Fruit fly (Drosophila melanogaster) whole organism, embryonic: ENCODE data around the gene Uba4.

ENCODE experiments used
- Adf1 ChIP-seq: fragments of 200-800 bp; sonication (Bioruptor generic); IDR thresholded peaks from 2 replicates; pipeline ENCODE4 v1.3.6; 2022; ENCODE audit warnings: missing biosample characterization, missing genetic modification characterization
- Awh ChIP-seq: fragments of 200-800 bp; sonication (Bioruptor generic); IDR thresholded peaks from 2 replicates; pipeline ENCODE4, ENCODE4 v1.3.6; 2022; ENCODE audit warnings: missing biosample characterization, missing genetic modification characterization
- Bteb2 ChIP-seq: fragments of 200-800 bp; sonication (Bioruptor generic); optimal IDR thresholded peaks from 2 replicates; lab custom pipeline; 2016; ENCODE audit warnings: missing biosample characterization, missing genetic modification characterization
- CG1024 ChIP-seq: fragments of 200-800 bp; sonication (Bioruptor generic); IDR thresholded peaks from 2 replicates; pipeline ENCODE4 v1.3.6; 2022; ENCODE audit warnings: missing biosample characterization, missing genetic modification characterization
- CG10979 ChIP-seq: fragments of 200-800 bp; sonication (Bioruptor generic); optimal IDR thresholded peaks from 2 replicates; lab custom pipeline; 2018; ENCODE audit warnings: missing biosample characterization, mild to moderate bottlenecking, missing genetic modification characterization, moderate library complexity
- CG11695 ChIP-seq: fragments of 200-800 bp; sonication (Bioruptor generic); IDR thresholded peaks from 3 replicates; pipeline ENCODE4 v1.3.6; 2022; ENCODE audit warnings: missing biosample characterization, missing genetic modification characterization
- CG12219 ChIP-seq: fragments of 200-800 bp; sonication (Bioruptor generic); optimal IDR thresholded peaks from 3 replicates; lab custom pipeline; 2018; ENCODE audit warnings: missing biosample characterization, mild to moderate bottlenecking, missing genetic modification characterization
- CG13287 ChIP-seq: fragments of 200-800 bp; sonication (Bioruptor generic); IDR thresholded peaks from 2 replicates; pipeline ENCODE4 v1.3.6; 2022; ENCODE audit warnings: missing biosample characterization, missing genetic modification characterization; ENCODE audit not compliant: partially characterized antibody
- CG13894 ChIP-seq: fragments of 200-800 bp; sonication (Bioruptor generic); optimal IDR thresholded peaks from 3 replicates; lab custom pipeline; 2018; ENCODE audit warnings: missing biosample characterization, mild to moderate bottlenecking, missing genetic modification characterization, moderate library complexity
- CG14050 ChIP-seq: fragments of 200-800 bp; sonication (Bioruptor generic); IDR thresholded peaks from 3 replicates; pipeline ENCODE4 v1.3.6; 2022; ENCODE audit warnings: missing biosample characterization, missing genetic modification characterization
- CG15073 ChIP-seq: fragments of 200-800 bp; sonication (Bioruptor generic); optimal IDR thresholded peaks from 2 replicates; lab custom pipeline; 2016; ENCODE audit warnings: missing biosample characterization, missing genetic modification characterization
- CG1792 ChIP-seq: fragments of 200-800 bp; sonication (Bioruptor generic); optimal IDR thresholded peaks from 2 replicates; lab custom pipeline; 2016; ENCODE audit warnings: missing biosample characterization, missing genetic modification characterization
- CG18011 ChIP-seq: fragments of 200-800 bp; sonication (Bioruptor generic); optimal IDR thresholded peaks from 2 replicates; lab custom pipeline; 2017; ENCODE audit warnings: missing biosample characterization, missing genetic modification characterization, mild to moderate bottlenecking, moderate library complexity, missing genotype
- CG18262 ChIP-seq: fragments of 200-800 bp; optimal IDR thresholded peaks from 3 replicates; lab custom pipeline; 2019; ENCODE audit warnings: missing biosample characterization, mild to moderate bottlenecking, missing genetic modification characterization, moderate library complexity
- CG2129 ChIP-seq: fragments of 200-800 bp; sonication (Bioruptor generic); IDR thresholded peaks from 2 replicates; pipeline ENCODE4 v1.3.6; 2022; ENCODE audit warnings: missing biosample characterization, missing genetic modification characterization; ENCODE audit not compliant: partially characterized antibody
- CG2712 ChIP-seq: fragments of 200-800 bp; optimal IDR thresholded peaks from 3 replicates; lab custom pipeline; 2019; ENCODE audit warnings: missing biosample characterization, mild to moderate bottlenecking, missing genetic modification characterization, moderate library complexity
- CG2875 ChIP-seq: fragments of 200-800 bp; sonication (Bioruptor generic); optimal IDR thresholded peaks from 2 replicates; lab custom pipeline; 2017; ENCODE audit warnings: missing biosample characterization, mild to moderate bottlenecking, missing genetic modification characterization, missing genetic modification reagents
- CG3065 ChIP-seq: fragments of 200-800 bp; sonication (Bioruptor generic); optimal IDR thresholded peaks from 2 replicates; lab custom pipeline; 2016; ENCODE audit warnings: missing biosample characterization, missing genetic modification characterization
- CG31388 ChIP-seq: fragments of 200-800 bp; sonication (Bioruptor generic); optimal IDR thresholded peaks from 2 replicates; lab custom pipeline; 2016; ENCODE audit warnings: missing biosample characterization, missing genetic modification characterization
- CG3163 ChIP-seq: fragments of 200-800 bp; sonication (Bioruptor generic); optimal IDR thresholded peaks from 3 replicates; lab custom pipeline; 2016; ENCODE audit warnings: missing biosample characterization, missing genetic modification characterization
- CG34224 ChIP-seq: fragments of 200-800 bp; sonication (Bioruptor generic); IDR thresholded peaks from 3 replicates; pipeline ENCODE4 v1.3.6; 2022; ENCODE audit warnings: missing biosample characterization, missing genetic modification characterization; ENCODE audit not compliant: partially characterized antibody
- CG3726 ChIP-seq: fragments of 200-800 bp; sonication (Bioruptor generic); IDR thresholded peaks from 3 replicates; pipeline ENCODE4, ENCODE4 v1.3.6; 2022; ENCODE audit warnings: missing biosample characterization, missing genetic modification characterization
- CG5180 ChIP-seq: fragments of 200-800 bp; sonication (Bioruptor generic); optimal IDR thresholded peaks from 3 replicates; lab custom pipeline; 2017; ENCODE audit warnings: missing biosample characterization, missing genetic modification characterization, mild to moderate bottlenecking, moderate library complexity, missing genetic modification reagents
- CG5245 ChIP-seq: fragments of 200-800 bp; sonication (Bioruptor generic); optimal IDR thresholded peaks from 3 replicates; lab custom pipeline; 2016; ENCODE audit warnings: missing biosample characterization, missing genetic modification characterization
- CG7372 ChIP-seq: fragments of 200-800 bp; sonication (Bioruptor generic); IDR thresholded peaks from 2 replicates; pipeline ENCODE4 v1.3.6; 2022; ENCODE audit warnings: missing biosample characterization, missing genetic modification characterization
- CG8089 ChIP-seq: fragments of 200-800 bp; sonication (Bioruptor generic); optimal IDR thresholded peaks from 3 replicates; lab custom pipeline; 2016; ENCODE audit warnings: missing biosample characterization, missing genetic modification characterization
- CHES-1-like ChIP-seq: fragments of 200-800 bp; sonication (Bioruptor generic); optimal IDR thresholded peaks from 2 replicates; lab custom pipeline; 2016; ENCODE audit warnings: missing biosample characterization, missing genetic modification characterization
- E2f1 ChIP-seq: fragments of 200-800 bp; sonication (Bioruptor generic); IDR thresholded peaks from 2 replicates; pipeline ENCODE4 v1.3.6; 2022; ENCODE audit warnings: missing biosample characterization, missing genetic modification characterization
- E2f2 ChIP-seq: fragments of 200-800 bp; sonication (Bioruptor generic); IDR thresholded peaks from 2 replicates; pipeline ENCODE4 v1.3.6; 2022; ENCODE audit warnings: missing biosample characterization, missing genetic modification characterization
- Ets97D ChIP-seq: fragments of 200-800 bp; sonication (Bioruptor generic); optimal IDR thresholded peaks from 3 replicates; lab custom pipeline; 2016; ENCODE audit warnings: missing biosample characterization, missing genetic modification characterization
- Fer1 ChIP-seq: fragments of 200-800 bp; sonication (Bioruptor generic); optimal IDR thresholded peaks from 2 replicates; lab custom pipeline; 2017; ENCODE audit warnings: missing biosample characterization, mild to moderate bottlenecking, missing genetic modification characterization
- Gsc ChIP-seq: fragments of 200-800 bp; sonication (Bioruptor generic); IDR thresholded peaks from 2 replicates; pipeline ENCODE4 v1.3.6; 2022; ENCODE audit warnings: missing biosample characterization, missing genetic modification characterization
- H15 ChIP-seq: fragments of 200-800 bp; sonication (Bioruptor generic); IDR thresholded peaks from 3 replicates; pipeline ENCODE4 v1.3.6; 2022; ENCODE audit warnings: missing biosample characterization, missing genetic modification characterization
- Hmx ChIP-seq: fragments of 200-800 bp; sonication (Bioruptor generic); optimal IDR thresholded peaks from 2 replicates; lab custom pipeline; 2016; ENCODE audit warnings: missing biosample characterization, missing genetic modification characterization
- Sry-β ChIP-seq: fragments of 200-800 bp; sonication (Bioruptor generic); optimal IDR thresholded peaks from 2 replicates; lab custom pipeline; 2018; ENCODE audit warnings: missing biosample characterization, mild to moderate bottlenecking, missing genetic modification characterization, moderate library complexity
- Tbp ChIP-seq: fragments of >200 bp; optimal IDR thresholded peaks from 2 replicates; lab custom pipeline; 2018; ENCODE audit warnings: missing biosample characterization, missing genetic modification characterization
- ac ChIP-seq: fragments of 200-800 bp; sonication (Bioruptor generic); optimal IDR thresholded peaks from 3 replicates; lab custom pipeline; 2017; ENCODE audit warnings: missing biosample characterization, mild to moderate bottlenecking, missing genetic modification characterization
- ase ChIP-seq: fragments of 200-800 bp; sonication (Bioruptor generic); IDR thresholded peaks from 3 replicates; pipeline ENCODE4 v1.3.6; 2022; ENCODE audit warnings: missing biosample characterization, missing genetic modification characterization
- corto ChIP-seq: fragments of 200-800 bp; sonication (Bioruptor generic); optimal IDR thresholded peaks from 2 replicates; lab custom pipeline; 2016; ENCODE audit warnings: missing biosample characterization, mild to moderate bottlenecking, missing genetic modification characterization, moderate library complexity
- disco-r ChIP-seq: fragments of 200-800 bp; sonication (Bioruptor generic); optimal IDR thresholded peaks from 2 replicates; lab custom pipeline; 2016; ENCODE audit warnings: missing biosample characterization, missing genetic modification characterization
- dmrt11E ChIP-seq: fragments of 200-800 bp; sonication (Bioruptor generic); optimal IDR thresholded peaks from 3 replicates; lab custom pipeline; 2018; ENCODE audit warnings: missing biosample characterization, mild to moderate bottlenecking, missing genetic modification characterization, moderate library complexity
- esg ChIP-seq: fragments of 200-800 bp; sonication (Bioruptor generic); conservative IDR thresholded peaks from 2 replicates; pipeline ENCODE4 v1.3.6; 2022; ENCODE audit warnings: missing biosample characterization, missing genetic modification characterization
- fru ChIP-seq: fragments of >200 bp; optimal IDR thresholded peaks from 2 replicates; lab custom pipeline; 2017
- grn ChIP-seq: fragments of 200-800 bp; sonication (Bioruptor generic); optimal IDR thresholded peaks from 3 replicates; lab custom pipeline; 2017; ENCODE audit warnings: missing biosample characterization, missing genetic modification characterization
- gsb-n ChIP-seq: fragments of 200-800 bp; sonication (Bioruptor generic); optimal IDR thresholded peaks from 3 replicates; lab custom pipeline; 2018; ENCODE audit warnings: missing biosample characterization, mild to moderate bottlenecking, missing genetic modification characterization
- nerfin-2 ChIP-seq: fragments of 200-800 bp; sonication (Bioruptor generic); IDR thresholded peaks from 2 replicates; pipeline ENCODE4 v1.3.6; 2022; ENCODE audit warnings: missing biosample characterization, missing genetic modification characterization; ENCODE audit not compliant: partially characterized antibody
- pzg ChIP-seq: fragments of 200-800 bp; sonication (Bioruptor generic); optimal IDR thresholded peaks from 3 replicates; lab custom pipeline; 2018; ENCODE audit warnings: missing biosample characterization, mild to moderate bottlenecking, missing genetic modification characterization, moderate library complexity
- scrt ChIP-seq: fragments of 200-800 bp; sonication (Bioruptor generic); optimal IDR thresholded peaks from 2 replicates; lab custom pipeline; 2018; ENCODE audit warnings: missing biosample characterization, mild to moderate bottlenecking, missing genetic modification characterization, moderate library complexity
- sna ChIP-seq: fragments of 200-800 bp; sonication (Bioruptor generic); IDR thresholded peaks from 2 replicates; pipeline ENCODE4 v1.3.6; 2022; ENCODE audit warnings: missing biosample characterization, missing genetic modification characterization; ENCODE audit not compliant: partially characterized antibody
- tgo ChIP-seq: fragments of 200-800 bp; sonication (Bioruptor generic); IDR thresholded peaks from 3 replicates; pipeline ENCODE4 v1.3.6; 2022; ENCODE audit warnings: missing biosample characterization, missing genetic modification characterization
- unpg ChIP-seq: fragments of 200-800 bp; sonication (Bioruptor generic); optimal IDR thresholded peaks from 3 replicates; lab custom pipeline; 2018; ENCODE audit warnings: missing biosample characterization, mild to moderate bottlenecking, missing genetic modification characterization, moderate library complexity
- wor ChIP-seq: fragments of 200-800 bp; sonication (Bioruptor generic); IDR thresholded peaks from 2 replicates; pipeline ENCODE4 v1.3.6; 2022; ENCODE audit warnings: missing biosample characterization, missing genetic modification characterization

Gene Uba4

DNA sequence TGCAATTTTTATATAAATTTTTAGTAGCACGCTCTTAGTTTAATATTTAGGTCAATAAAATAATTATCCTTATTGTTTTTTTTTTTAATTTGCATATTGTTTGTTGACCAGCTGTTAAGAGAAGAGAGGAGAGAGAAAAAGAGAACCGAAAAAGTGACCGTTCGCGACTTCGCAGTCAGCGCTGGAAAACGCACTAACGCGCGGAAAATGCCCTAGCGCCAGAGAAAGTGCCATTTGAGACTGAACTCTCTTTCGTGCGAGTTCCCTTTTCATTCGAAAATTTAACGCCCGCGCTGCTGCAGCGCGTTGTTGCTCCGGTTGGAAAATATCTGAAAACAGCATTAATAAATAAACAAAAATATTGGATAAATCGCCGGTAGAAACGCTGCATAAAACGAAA, 25.9 kb downstream of the Uba4 start (continued):
- TF ChIP-seq ac (GFP tag; lab: Kevin White, UChicago) (no peak), CG5245 (GFP tag; lab: Kevin White, UChicago) (no peak), pzg (peak; percentile 31), corto (no peak), CG13894 (tag; lab: Kevin White, UChicago) (no peak), fru (lab: Kevin White, UChicago) (no peak), H15 (GFP tag; lab: Robert Waterston, UW) (no peak), CG3065 (GFP tag; lab: Kevin White, UChicago) (no peak), Fer1 (GFP tag; lab: Kevin White, UChicago) (peak; percentile 14), Adf1 (GFP tag; lab: Robert Waterston, UW) (peak; percentile 66), CG18262 (tag; lab: Kevin White, UChicago) (peak; percentile 4), CG7372 (GFP tag; lab: Robert Waterston, UW) (no peak), CG8089 (GFP tag; lab: Kevin White, UChicago) (no peak), Bteb2 (GFP tag; lab: Kevin White, UChicago) (no peak), CG14050 (GFP tag; lab: Robert Waterston, UW) (no peak), CG18011 (GFP tag; lab: Kevin White, UChicago) (no peak), wor (GFP tag; lab: Robert Waterston, UW) (no peak), dmrt11E (tag; lab: Kevin White, UChicago) (no peak), sna (GFP tag; lab: Robert Waterston, UW) (no peak), Gsc (GFP tag; lab: Robert Waterston, UW) (no peak), CG34224 (GFP tag; lab: Robert Waterston, UW) (peak; percentile 34; the same call in 2 of the 3 replicates), CG12219 (GFP tag; lab: Kevin White, UChicago) (no peak), E2f1 (GFP tag; lab: Robert Waterston, UW) (no peak), CG15073 (GFP tag; lab: Kevin White, UChicago) (no peak), scrt (no peak), CG5180 (no peak), CG2712 (tag; lab: Kevin White, UChicago) (peak; percentile 22), CG3726 (GFP tag; lab: Robert Waterston, UW) (no peak), Sry-β (GFP tag; lab: Kevin White, UChicago) (no peak), CG11695 (GFP tag; lab: Robert Waterston, UW) (no peak), gsb-n (tag; lab: Kevin White, UChicago) (no peak), unpg (GFP tag; lab: Kevin White, UChicago) (no peak), esg (GFP tag; lab: Robert Waterston, UW) (no peak), CG13287 (GFP tag; lab: Robert Waterston, UW) (peak; percentile 60), ase (GFP tag; lab: Robert Waterston, UW) (no peak), CG10979 (tag; lab: Kevin White, UChicago) (peak; percentile 9), Ets97D (GFP tag; lab: Kevin White, UChicago) (peak; percentile 2), disco-r (GFP tag; lab: Kevin White, UChicago) (no peak), CG1024 (no peak), CG3163 (GFP tag; lab: Kevin White, UChicago) (peak; percentile 99), CHES-1-like (GFP tag; lab: Kevin White, UChicago) (no peak), Hmx (no peak), E2f2 (no peak; the same call in 1 of the 2 replicates), Awh (GFP tag; lab: Robert Waterston, UW) (no peak), CG1792 (GFP tag; lab: Kevin White, UChicago) (no peak), nerfin-2 (GFP tag; lab: Robert Waterston, UW) (no peak), grn (GFP tag; lab: Kevin White, UChicago) (no peak), CG2875 (GFP tag; lab: Kevin White, UChicago) (peak; percentile 41), tgo (GFP tag; lab: Robert Waterston, UW) (no peak), CG2129 (GFP tag; lab: Robert Waterston, UW) (no peak), CG31388 (GFP tag; lab: Kevin White, UChicago) (no peak), Tbp (GFP tag; lab: Kevin White, UChicago) (no peak)
